Fruit fly (Drosophila melanogaster): ENCODE measurements around the gene Jhbp15.

Jhbp15 gene

dm6 chr3R:21096532-21097143 lies 45.9 kb upstream of the Jhbp15 start (continued):
- TF ChIP-seq CG18011 (GFP tag; optimal IDR thresholded peaks at IDR 0.05) (no peak), Kr (GFP tag; optimal IDR thresholded peaks at IDR 0.05) (no peak), Lim3 (GFP tag; IDR thresholded peaks at IDR 0.05) (no peak), CG12769 (tag; optimal IDR thresholded peaks at IDR 0.05) (no peak), Hr39 (optimal IDR thresholded peaks at IDR 0.05) (no peak), CG1603 (tag; optimal IDR thresholded peaks at IDR 0.05) (no peak), CG17568 (GFP tag; optimal IDR thresholded peaks at IDR 0.05) (no peak), CG10462 (GFP tag; optimal IDR thresholded peaks at IDR 0.05) (no peak), CG4707 (GFP tag; optimal IDR thresholded peaks at IDR 0.05) (no peak), sc (optimal IDR thresholded peaks at IDR 0.05) (no peak), sc (GFP tag; optimal IDR thresholded peaks at IDR 0.05) (no peak), disco-r (GFP tag; optimal IDR thresholded peaks at IDR 0.05) (no peak), CG8359 (GFP tag; optimal IDR thresholded peaks at IDR 0.05; ENCODE audit: borderline replicate concordance) (no peak), nom (GFP tag; optimal IDR thresholded peaks at IDR 0.05) (no peak), CG1792 (GFP tag; optimal IDR thresholded peaks at IDR 0.05) (no peak), schlank (tag; optimal IDR thresholded peaks at IDR 0.05) (no peak), Adf1 (GFP tag; IDR thresholded peaks at IDR 0.05) (no peak), lbe (GFP tag; optimal IDR thresholded peaks at IDR 0.05) (no peak), hth (optimal IDR thresholded peaks at IDR 0.05) (no peak), wor (GFP tag; IDR thresholded peaks at IDR 0.05) (no peak), gce (GFP tag; IDR thresholded peaks at IDR 0.05) (0 out of 3 replicates have a peak, but pooled peaks have one; percentile 13), sr (GFP tag; IDR thresholded peaks at IDR 0.05) (0 out of 3 replicates have a peak, but pooled peaks have one; percentile 11), Aef1 (GFP tag; IDR thresholded peaks at IDR 0.05) (no peak), nerfin-1 (tag; optimal IDR thresholded peaks at IDR 0.05) (peak; percentile 30), Sox100B (GFP tag; optimal IDR thresholded peaks at IDR 0.05) (no peak), CoRest (tag; optimal IDR thresholded peaks at IDR 0.05) (no peak), CG17361 (GFP tag; IDR thresholded peaks at IDR 0.05) (no peak), Lpt (GFP tag; optimal IDR thresholded peaks at IDR 0.05) (no peak), Hey (tag; optimal IDR thresholded peaks at IDR 0.05) (no peak), eyg (GFP tag; optimal IDR thresholded peaks at IDR 0.05) (no peak), fd96Cb (tag; optimal IDR thresholded peaks at IDR 0.05) (no peak), Hmx (GFP tag; optimal IDR thresholded peaks at IDR 0.05) (no peak), CG3281 (GFP tag; optimal IDR thresholded peaks at IDR 0.05) (no peak), Med (GFP tag) (no peak), knrl (GFP tag; IDR thresholded peaks at IDR 0.05; ENCODE audit: partially characterized antibody) (no peak), chn (GFP tag; optimal IDR thresholded peaks at IDR 0.05) (peak; percentile 27), PHDP (tag; optimal IDR thresholded peaks at IDR 0.05) (no peak), dysf (GFP tag; IDR thresholded peaks at IDR 0.05) (no peak), CG8290 (GFP tag; optimal IDR thresholded peaks at IDR 0.05) (no peak), CG8290 (tag; optimal IDR thresholded peaks at IDR 0.05) (no peak), crol (GFP tag; IDR thresholded peaks at IDR 0.05) (peak; percentile 13; the same call in 1 of the 2 replicates), tll (GFP tag; optimal IDR thresholded peaks at IDR 0.05) (peak in 1 of 2 experiments; percentile 32), fd64A (GFP tag; optimal IDR thresholded peaks at IDR 0.05) (no peak), ap (GFP tag; IDR thresholded peaks at IDR 0.05) (no peak), onecut (GFP tag; IDR thresholded peaks at IDR 0.05) (peak; percentile 87), CG14965 (GFP tag; optimal IDR thresholded peaks at IDR 0.05; ENCODE audit: borderline replicate concordance) (no peak), Asciz (GFP tag; optimal IDR thresholded peaks at IDR 0.05) (no peak), pros (GFP tag; optimal IDR thresholded peaks at IDR 0.05) (peak; percentile 51), CG1832 (GFP tag; optimal IDR thresholded peaks at IDR 0.05) (no peak), pan (optimal IDR thresholded peaks at IDR 0.05) (no peak), pan (GFP tag; optimal IDR thresholded peaks at IDR 0.05 in 1 of 2, IDR thresholded peaks at IDR 0.05 in 1 of 2) (no peak), nmo (GFP tag; optimal IDR thresholded peaks at IDR 0.05) (no peak)

All from whole organism, embryonic.